Fruit fly (Drosophila melanogaster) whole organism, embryonic: ENCODE results near the gene CG33946.

Experiments used
- CG12071 ChIP-seq: fragments of 200-800 bp; sonication (Bioruptor generic); optimal IDR thresholded peaks from 3 replicates; lab custom pipeline; 2018; ENCODE audit warnings: missing biosample characterization, mild to moderate bottlenecking, missing genetic modification characterization
- CG12219 ChIP-seq: fragments of 200-800 bp; sonication (Bioruptor generic); optimal IDR thresholded peaks from 3 replicates; lab custom pipeline; 2018; ENCODE audit warnings: missing biosample characterization, mild to moderate bottlenecking, missing genetic modification characterization
- CG12236 ChIP-seq: fragments of 200-800 bp; sonication (Bioruptor generic); optimal IDR thresholded peaks from 2 replicates; lab custom pipeline; 2016; ENCODE audit warnings: missing biosample characterization, missing genetic modification characterization
- CG12299 ChIP-seq: fragments of 200-800 bp; sonication (Bioruptor generic); optimal IDR thresholded peaks from 2 replicates; lab custom pipeline; 2018; ENCODE audit warnings: missing biosample characterization, mild to moderate bottlenecking, missing genetic modification characterization
- CG13624 ChIP-seq: fragments of 200-800 bp; sonication (Bioruptor generic); optimal IDR thresholded peaks from 2 replicates; lab custom pipeline; 2016; ENCODE audit warnings: missing biosample characterization, missing genetic modification characterization
- CG13894 ChIP-seq: fragments of 200-800 bp; sonication (Bioruptor generic); optimal IDR thresholded peaks from 3 replicates; lab custom pipeline; 2018; ENCODE audit warnings: missing biosample characterization, mild to moderate bottlenecking, missing genetic modification characterization, moderate library complexity
- CG15269 ChIP-seq: fragments of 200-800 bp; sonication (Bioruptor generic); optimal IDR thresholded peaks from 2 replicates; lab custom pipeline; 2018; ENCODE audit warnings: missing biosample characterization, mild to moderate bottlenecking, missing genetic modification characterization, moderate library complexity
- CG17359 ChIP-seq: fragments of 200-800 bp; sonication (Bioruptor generic); optimal IDR thresholded peaks from 3 replicates; lab custom pipeline; 2018; ENCODE audit warnings: missing biosample characterization, mild to moderate bottlenecking, missing genetic modification characterization, moderate library complexity
- CG17568 ChIP-seq: fragments of 200-800 bp; sonication (Bioruptor generic); optimal IDR thresholded peaks from 2 replicates; lab custom pipeline; 2018; ENCODE audit warnings: missing biosample characterization, mild to moderate bottlenecking, missing genetic modification characterization, moderate library complexity
- CG1792 ChIP-seq: fragments of 200-800 bp; sonication (Bioruptor generic); optimal IDR thresholded peaks from 2 replicates; lab custom pipeline; 2016; ENCODE audit warnings: missing biosample characterization, missing genetic modification characterization
- CG2889 ChIP-seq: fragments of 200-800 bp; sonication (Bioruptor generic); IDR thresholded peaks from 3 replicates; pipeline ENCODE4 v1.3.6; 2022; ENCODE audit warnings: missing biosample characterization, missing genetic modification characterization
- CG30020 ChIP-seq: fragments of 200-800 bp; optimal IDR thresholded peaks from 2 replicates; lab custom pipeline; 2019; ENCODE audit warnings: missing biosample characterization, mild to moderate bottlenecking, missing genetic modification characterization, moderate library complexity
- CG32772 ChIP-seq: fragments of 200-800 bp; sonication (Bioruptor generic); IDR thresholded peaks from 2 replicates; pipeline ENCODE4 v1.3.6; 2022; ENCODE audit warnings: missing biosample characterization, missing genetic modification characterization
- CG3407 ChIP-seq: fragments of 200-800 bp; sonication (Bioruptor generic); optimal IDR thresholded peaks from 2 replicates; lab custom pipeline; 2018; ENCODE audit warnings: missing biosample characterization, mild to moderate bottlenecking, missing genetic modification characterization
- CG34376 ChIP-seq: fragments of 200-800 bp; sonication (Bioruptor generic); optimal IDR thresholded peaks from 2 replicates; lab custom pipeline; 2018; ENCODE audit warnings: missing biosample characterization, mild to moderate bottlenecking, missing genetic modification characterization
- CG34422 ChIP-seq: fragments of 200-800 bp; sonication (Bioruptor generic); IDR thresholded peaks from 3 replicates; pipeline ENCODE4 v1.3.6; 2022; ENCODE audit warnings: missing biosample characterization, missing genetic modification characterization
- CG4360 ChIP-seq: fragments of 200-800 bp; sonication (Bioruptor generic); IDR thresholded peaks from 2 replicates; pipeline ENCODE4 v1.3.6; 2022; ENCODE audit warnings: missing biosample characterization, missing genetic modification characterization
- CG4854 ChIP-seq: fragments of 200-800 bp; sonication (Bioruptor generic); optimal IDR thresholded peaks from 2 replicates; lab custom pipeline; 2016; ENCODE audit warnings: missing biosample characterization, missing genetic modification characterization, inconsistent platforms
- CG7271 ChIP-seq: fragments of 200-800 bp; sonication (Bioruptor generic); optimal IDR thresholded peaks from 2 replicates; lab custom pipeline; 2018; ENCODE audit warnings: missing biosample characterization, mild to moderate bottlenecking, missing genetic modification characterization, moderate library complexity
- CG7372 ChIP-seq: fragments of 200-800 bp; sonication (Bioruptor generic); IDR thresholded peaks from 2 replicates; pipeline ENCODE4 v1.3.6; 2022; ENCODE audit warnings: missing biosample characterization, missing genetic modification characterization
- CG8478 ChIP-seq: fragments of >200 bp; optimal IDR thresholded peaks from 2 replicates; lab custom pipeline; 2018
- CG8765 ChIP-seq: fragments of 200-800 bp; sonication (Bioruptor generic); IDR thresholded peaks from 2 replicates; pipeline ENCODE4 v1.3.6; 2022; ENCODE audit warnings: missing biosample characterization, missing genetic modification characterization
- CG9437 ChIP-seq: fragments of 200-800 bp; sonication (Bioruptor generic); optimal IDR thresholded peaks from 2 replicates; lab custom pipeline; 2018; ENCODE audit warnings: missing biosample characterization, mild to moderate bottlenecking, missing genetic modification characterization
- CG9876 ChIP-seq: fragments of 200-800 bp; sonication (Bioruptor generic); optimal IDR thresholded peaks from 2 replicates; lab custom pipeline; 2016; ENCODE audit warnings: missing biosample characterization, missing genetic modification characterization
- Dbx ChIP-seq: fragments of 200-800 bp; sonication (Bioruptor generic); IDR thresholded peaks from 3 replicates; pipeline ENCODE4 v1.3.6; 2022; ENCODE audit warnings: missing biosample characterization, missing genetic modification characterization
- Dfd ChIP-seq, 2 experiments: fragments of >200 bp; optimal IDR thresholded peaks; 2 replicates each; lab custom pipeline; 2017; ENCODE audit warnings: missing biosample characterization in 2 of 2, missing genetic modification characterization in 2 of 2
- Dip3 ChIP-seq: fragments of 200-800 bp; sonication (Bioruptor generic); optimal IDR thresholded peaks from 3 replicates; lab custom pipeline; 2016; ENCODE audit warnings: missing biosample characterization, missing genetic modification characterization
- Fer1 ChIP-seq: fragments of 200-800 bp; sonication (Bioruptor generic); optimal IDR thresholded peaks from 2 replicates; lab custom pipeline; 2017; ENCODE audit warnings: missing biosample characterization, mild to moderate bottlenecking, missing genetic modification characterization
- HLH4C ChIP-seq: fragments of 200-800 bp; sonication (Bioruptor generic); IDR thresholded peaks from 3 replicates; pipeline ENCODE4 v1.3.6; 2022; ENCODE audit warnings: missing biosample characterization, missing genetic modification characterization; ENCODE audit not compliant: partially characterized antibody
- Hsf ChIP-seq: fragments of 200-800 bp; sonication (Bioruptor generic); optimal IDR thresholded peaks from 3 replicates; lab custom pipeline; 2016; ENCODE audit warnings: missing biosample characterization, missing genetic modification characterization
- Lim3 ChIP-seq: fragments of 200-800 bp; sonication (Bioruptor generic); IDR thresholded peaks from 2 replicates; pipeline ENCODE4 v1.3.6; 2022; ENCODE audit warnings: missing biosample characterization, missing genetic modification characterization
- MESR4 ChIP-seq: fragments of 200-800 bp; sonication (Bioruptor generic); optimal IDR thresholded peaks from 2 replicates; lab custom pipeline; 2018; ENCODE audit warnings: missing biosample characterization, mild to moderate bottlenecking, missing genetic modification characterization, moderate library complexity
- NfI ChIP-seq: fragments of 200-800 bp; sonication (Bioruptor generic); optimal IDR thresholded peaks from 3 replicates; lab custom pipeline; 2018; ENCODE audit warnings: missing biosample characterization, mild to moderate bottlenecking, missing genetic modification characterization, moderate library complexity
- Oli ChIP-seq: fragments of 200-800 bp; sonication (Bioruptor generic); optimal IDR thresholded peaks from 2 replicates; lab custom pipeline; 2018; ENCODE audit warnings: missing biosample characterization, mild to moderate bottlenecking, missing genetic modification characterization, moderate library complexity
- Sry-δ ChIP-seq: fragments of 200-800 bp; sonication (Bioruptor generic); optimal IDR thresholded peaks from 2 replicates; lab custom pipeline; 2016; ENCODE audit warnings: missing biosample characterization, missing genetic modification characterization
- Taf1 ChIP-seq: fragments of 200-800 bp; sonication (Bioruptor generic); IDR thresholded peaks from 2 replicates; pipeline ENCODE4 v1.3.6; 2022; ENCODE audit warnings: missing biosample characterization, missing genetic modification characterization
- Usf ChIP-seq: fragments of 200-800 bp; sonication (Bioruptor generic); optimal IDR thresholded peaks from 2 replicates; lab custom pipeline; 2017; ENCODE audit warnings: missing genotype, missing biosample characterization, missing genetic modification characterization
- al ChIP-seq: fragments of 200-800 bp; sonication (Bioruptor generic); IDR thresholded peaks from 2 replicates; pipeline ENCODE4 v1.3.6; 2022; ENCODE audit warnings: missing biosample characterization, missing genetic modification characterization
- aop ChIP-seq: fragments of 200-800 bp; sonication (Bioruptor generic); IDR thresholded peaks from 2 replicates; pipeline ENCODE4 v1.3.6; 2022; ENCODE audit warnings: missing biosample characterization, missing genetic modification characterization
- ara ChIP-seq: fragments of 200-800 bp; sonication (Bioruptor generic); IDR thresholded peaks from 2 replicates; pipeline ENCODE4 v1.3.6; 2022; ENCODE audit warnings: missing biosample characterization, missing genetic modification characterization
- dan ChIP-seq: fragments of 200-800 bp; sonication (Bioruptor generic); IDR thresholded peaks from 2 replicates; pipeline ENCODE4 v1.3.6; 2022; ENCODE audit warnings: missing biosample characterization, missing genetic modification characterization
- dm ChIP-seq: fragments of 200-800 bp; sonication (Bioruptor generic); optimal IDR thresholded peaks from 3 replicates; lab custom pipeline; 2016; ENCODE audit warnings: missing biosample characterization, missing genetic modification characterization
- ftz-f1 ChIP-seq: fragments of 200-800 bp; sonication (Bioruptor generic); optimal IDR thresholded peaks from 2 replicates; lab custom pipeline; 2016; ENCODE audit warnings: missing biosample characterization, missing genetic modification characterization
- gem ChIP-seq: fragments of 200-800 bp; sonication (Bioruptor generic); optimal IDR thresholded peaks from 2 replicates; lab custom pipeline; 2019; ENCODE audit warnings: missing biosample characterization, mild to moderate bottlenecking, missing genetic modification characterization, moderate library complexity
- gfzf ChIP-seq: fragments of 200-800 bp; sonication (Bioruptor generic); optimal IDR thresholded peaks from 2 replicates; lab custom pipeline; 2016; ENCODE audit warnings: missing biosample characterization, mild to moderate bottlenecking, missing genetic modification characterization, moderate library complexity
- grau ChIP-seq: fragments of 200-800 bp; optimal IDR thresholded peaks from 3 replicates; lab custom pipeline; 2019; ENCODE audit warnings: missing biosample characterization, mild to moderate bottlenecking, missing genetic modification characterization, moderate library complexity
- klu ChIP-seq: fragments of 200-800 bp; sonication (Bioruptor generic); IDR thresholded peaks from 2 replicates; pipeline ENCODE4 v1.3.6; 2022; ENCODE audit warnings: missing biosample characterization, missing genetic modification characterization
- peb ChIP-seq: fragments of 200-800 bp; sonication (Bioruptor generic); IDR thresholded peaks from 2 replicates; pipeline ENCODE4 v1.3.6; 2022; ENCODE audit warnings: missing biosample characterization, missing genetic modification characterization
- repo ChIP-seq: fragments of 200-800 bp; sonication (Bioruptor generic); optimal IDR thresholded peaks from 2 replicates; lab custom pipeline; 2016; ENCODE audit warnings: missing biosample characterization, missing genetic modification characterization
- slp2 ChIP-seq: fragments of 200-800 bp; sonication (Bioruptor generic); optimal IDR thresholded peaks from 2 replicates; lab custom pipeline; 2016; ENCODE audit warnings: missing biosample characterization, missing genetic modification characterization
- sob ChIP-seq: fragments of 200-800 bp; sonication (Bioruptor generic); IDR thresholded peaks from 2 replicates; pipeline ENCODE4 v1.3.6; 2022; ENCODE audit warnings: missing biosample characterization, missing genetic modification characterization
- trh ChIP-seq: fragments of 200-800 bp; sonication (Bioruptor generic); optimal IDR thresholded peaks from 2 replicates; lab custom pipeline; 2016; ENCODE audit warnings: missing biosample characterization, missing genetic modification characterization
- vnd ChIP-seq: fragments of 200-800 bp; sonication (Bioruptor generic); IDR thresholded peaks from 3 replicates; pipeline ENCODE4 v1.3.6; 2022; ENCODE audit warnings: missing biosample characterization, missing genetic modification characterization; ENCODE audit not compliant: partially characterized antibody

CG33946 gene

dm6 chr3L:6220187-6220586, at the start of gene CG33946 (continued):
- TF ChIP-seq peb (GFP tag; lab: Robert Waterston, UW) (0 out of 2 replicates have a peak, but pooled peaks have one; percentile 8), klu (GFP tag; lab: Robert Waterston, UW) (0 out of 2 replicates have a peak, but pooled peaks have one; percentile 15), CG17359 (no peak), CG9876 (no peak), CG12236 (no peak), CG30020 (tag; lab: Kevin White, UChicago) (no peak), CG13894 (tag; lab: Kevin White, UChicago) (no peak), NfI (GFP tag; lab: Kevin White, UChicago) (peak; percentile 21), CG12299 (tag; lab: Kevin White, UChicago) (no peak), CG9437 (no peak), CG8765 (GFP tag; lab: Robert Waterston, UW) (peak; percentile 46; the same call in 1 of the 2 replicates), repo (GFP tag; lab: Kevin White, UChicago) (no peak), CG8478 (lab: Kevin White, UChicago) (no peak), CG13624 (GFP tag; lab: Kevin White, UChicago) (no peak), Dip3 (GFP tag; lab: Kevin White, UChicago) (no peak), dm (GFP tag; lab: Kevin White, UChicago) (no peak), CG32772 (GFP tag; lab: Robert Waterston, UW) (peak; percentile 26; the same call in 1 of the 2 replicates), CG7271 (tag; lab: Kevin White, UChicago) (no peak), Oli (peak; percentile 6), Lim3 (GFP tag; lab: Robert Waterston, UW) (no peak), aop (GFP tag; lab: Robert Waterston, UW) (no peak), Hsf (GFP tag; lab: Kevin White, UChicago) (peak; percentile 25), vnd (GFP tag; lab: Robert Waterston, UW) (0 out of 3 replicates have a peak, but pooled peaks have one; percentile 18), CG15269 (tag; lab: Kevin White, UChicago) (no peak), CG1792 (no peak), CG34422 (GFP tag; lab: Robert Waterston, UW) (peak; percentile 35; the same call in 1 of the 3 replicates), gem (peak; percentile 18), CG34376 (no peak), gfzf (GFP tag; lab: Kevin White, UChicago) (no peak), ftz-f1 (GFP tag; lab: Kevin White, UChicago) (no peak), Fer1 (no peak), trh (peak; percentile 28), Dbx (GFP tag; lab: Robert Waterston, UW) (no peak), HLH4C (no peak), ara (peak; percentile 42; the same call in 1 of the 2 replicates), CG12219 (no peak), al (GFP tag; lab: Robert Waterston, UW) (no peak), CG2889 (no peak), grau (no peak), CG12071 (GFP tag; lab: Kevin White, UChicago) (no peak), sob (GFP tag; lab: Robert Waterston, UW) (no peak), Sry-δ (GFP tag; lab: Kevin White, UChicago) (no peak), CG7372 (GFP tag; lab: Robert Waterston, UW) (no peak), dan (GFP tag; lab: Robert Waterston, UW) (no peak), CG4360 (no peak), MESR4 (GFP tag; lab: Kevin White, UChicago) (no peak), Dfd (GFP tag; optimal IDR thresholded peaks at IDR 0.05; lab: Kevin White, UChicago) (no peak), slp2 (no peak), Taf1 (GFP tag; lab: Robert Waterston, UW) (no peak), CG17568 (no peak), CG4854 (GFP tag; lab: Kevin White, UChicago) (no peak), CG3407 (GFP tag; lab: Kevin White, UChicago) (no peak), Usf (GFP tag; lab: Kevin White, UChicago) (peak; percentile 3)
